Worm (Caenorhabditis elegans) whole organism, midembryonic: ENCODE results near the gene grl-7.

Experiments
- flt-1 ChIP-seq: fragments of 200-800 bp; sonication (Bioruptor generic); IDR thresholded peaks from 2 replicates; pipeline ENCODE4 v1.3.6; 2022; ENCODE audit warnings: missing genetic modification characterization, missing compliant biosample characterization
- ref-1 ChIP-seq: fragments of 200-800 bp; sonication (Bioruptor generic); conservative IDR thresholded peaks from 2 replicates; pipeline ENCODE4 v1.3.6; 2022; ENCODE audit warnings: missing genetic modification reagents, missing genetic modification characterization, missing compliant biosample characterization
- tab-1 ChIP-seq: fragments of 200-800 bp; sonication (Bioruptor generic); IDR thresholded peaks from 2 replicates; pipeline ENCODE4 v1.3.6; 2022; ENCODE audit warnings: missing genetic modification characterization, missing compliant biosample characterization
- ztf-23 ChIP-seq: fragments of 200-800 bp; sonication (Bioruptor generic); IDR thresholded peaks from 2 replicates; pipeline ENCODE4 v1.3.6; 2022; ENCODE audit warnings: missing genetic modification reagents, missing genetic modification characterization, missing compliant biosample characterization

- TF ChIP-seq flt-1 (no peak), tab-1 (GFP tag; lab: Robert Waterston, UW) (no peak), ztf-23 (GFP tag; lab: Robert Waterston, UW) (no peak), ref-1 (GFP tag; lab: Robert Waterston, UW) (no peak)
These were observed 30.0 kb downstream of the grl-7 start, which contains the start of gene cutl-18 for ce11 chrV:11316801-11317200.
